Worm (Caenorhabditis elegans) whole organism, young adult: ENCODE results near the gene Y34B4A.7.

Experiments used
- B0336.3 ChIP-seq: fragments of 200-800 bp; sonication (Bioruptor generic); IDR thresholded peaks from 2 replicates; pipeline ENCODE4 v1.3.6; 2022; ENCODE audit warnings: missing genetic modification characterization, missing compliant biosample characterization
- C17E4.6 ChIP-seq: fragments of 200-800 bp; sonication (Bioruptor generic); IDR thresholded peaks from 2 replicates; pipeline ENCODE4 v1.3.6; 2022; ENCODE audit warnings: missing genetic modification reagents, missing genetic modification characterization, missing compliant biosample characterization
- F10E7.11 ChIP-seq: sonication (generic microtip); optimal IDR thresholded peaks from 2 replicates; lab custom pipeline; 2017; ENCODE audit warnings: mild to moderate bottlenecking, missing genetic modification characterization, moderate library complexity, missing compliant biosample characterization
- F33H1.4 ChIP-seq: fragments of 200-800 bp; sonication (Bioruptor generic); IDR thresholded peaks from 2 replicates; pipeline ENCODE4 v1.3.6; 2022; ENCODE audit warnings: missing genetic modification reagents, missing genetic modification characterization, missing compliant biosample characterization
- F37B4.10 ChIP-seq: fragments of 200-800 bp; sonication (Bioruptor generic); IDR thresholded peaks from 2 replicates; pipeline ENCODE4 v1.3.6; 2022; ENCODE audit warnings: missing genetic modification characterization, missing compliant biosample characterization
- F52B5.7 ChIP-seq: sonication (generic microtip); optimal IDR thresholded peaks from 2 replicates; lab custom pipeline; 2016; ENCODE audit warnings: mild to moderate bottlenecking, missing genetic modification characterization, missing compliant biosample characterization
- F55B11.4 ChIP-seq: sonication (generic microtip); optimal IDR thresholded peaks from 2 replicates; lab custom pipeline; 2016; ENCODE audit warnings: missing compliant biosample characterization, missing genetic modification characterization, borderline replicate concordance; ENCODE audit not compliant: insufficient read depth
- K11D2.4 ChIP-seq: fragments of 200-800 bp; sonication (Bioruptor generic); IDR thresholded peaks from 2 replicates; pipeline ENCODE4 v1.3.6; 2022; ENCODE audit warnings: missing genetic modification reagents, missing genetic modification characterization, missing compliant biosample characterization
- T26A5.8 ChIP-seq: sonication (generic microtip); optimal IDR thresholded peaks from 2 replicates; lab custom pipeline; 2016; ENCODE audit warnings: missing genetic modification characterization, missing compliant biosample characterization
- Y53F4B.3 ChIP-seq: fragments of 200-800 bp; sonication (Bioruptor generic); IDR thresholded peaks from 2 replicates; pipeline ENCODE4 v1.3.6; 2022; ENCODE audit warnings: missing genetic modification reagents, missing genetic modification characterization, missing compliant biosample characterization
- akir-1 ChIP-seq: fragments of 200-800 bp; sonication (Bioruptor generic); optimal IDR thresholded peaks from 2 replicates; lab custom pipeline; 2018; ENCODE audit warnings: mild to moderate bottlenecking, missing genetic modification characterization, moderate library complexity, missing compliant biosample characterization
- ama-1 ChIP-seq, 3 experiments: fragments of 150-350 bp in 1 of 3; sonication (generic microtip) in 2 of 3; optimal IDR thresholded peaks; 2 replicates each; lab custom pipeline; 2014 to 2018; ENCODE audit warnings: missing biosample characterization in 2 of 3, missing genetic modification characterization in 2 of 3, missing genetic modification reagents in 2 of 3
- aptf-3 ChIP-seq: fragments of 200-800 bp; sonication (Bioruptor generic); IDR thresholded peaks from 2 replicates; pipeline ENCODE4 v1.3.6; 2022; ENCODE audit warnings: missing genetic modification characterization, missing compliant biosample characterization
- attf-3 ChIP-seq: fragments of 200-800 bp; sonication (Bioruptor generic); conservative IDR thresholded peaks from 2 replicates; pipeline ENCODE4 v1.3.6; 2022; ENCODE audit warnings: missing genetic modification reagents, missing genetic modification characterization, missing compliant biosample characterization
- cebp-1 ChIP-seq, 2 experiments: fragments of 200-800 bp in 1 of 2; sonication (Bioruptor generic) in 1 of 2; sonication (generic microtip) in 1 of 2; IDR thresholded peaks in 1 of 2; optimal IDR thresholded peaks in 1 of 2; 2 replicates each; pipeline versions ENCODE4 v1.3.6 to Lab custom; 2017 to 2022; ENCODE audit warnings: missing compliant biosample characterization in 2 of 2, missing genetic modification characterization in 2 of 2, mild to moderate bottlenecking in 1 of 2, missing genetic modification reagents in 1 of 2, moderate library complexity in 1 of 2
- cebp-2 ChIP-seq: fragments of 200-800 bp; sonication (Bioruptor generic); IDR thresholded peaks from 2 replicates; pipeline ENCODE4 v1.3.6; 2022; ENCODE audit warnings: missing genetic modification characterization, missing compliant biosample characterization
- ceh-27 ChIP-seq: fragments of 200-800 bp; sonication (Bioruptor generic); optimal IDR thresholded peaks from 2 replicates; lab custom pipeline; 2018; ENCODE audit warnings: mild to moderate bottlenecking, missing genetic modification characterization, moderate library complexity, missing compliant biosample characterization
- ceh-79 ChIP-seq: sonication (generic microtip); optimal IDR thresholded peaks from 2 replicates; lab custom pipeline; 2017; ENCODE audit warnings: mild to moderate bottlenecking, missing genetic modification characterization, missing compliant biosample characterization
- ceh-91 ChIP-seq: fragments of 200-800 bp; sonication (Bioruptor generic); IDR thresholded peaks from 2 replicates; pipeline ENCODE4 v1.3.6; 2022; ENCODE audit warnings: missing genetic modification reagents, missing genetic modification characterization, missing compliant biosample characterization
- die-1 ChIP-seq: sonication (generic microtip); optimal IDR thresholded peaks from 2 replicates; lab custom pipeline; 2016; ENCODE audit warnings: missing genotype, mild to moderate bottlenecking, missing genetic modification characterization, missing compliant biosample characterization
- dpl-1 ChIP-seq: fragments of 150-350 bp; optimal IDR thresholded peaks from 2 replicates; lab custom pipeline; 2014; ENCODE audit warnings: missing biosample characterization, missing genetic modification reagents, missing genetic modification characterization
- egl-44 ChIP-seq: fragments of 200-800 bp; sonication (Bioruptor generic); IDR thresholded peaks from 2 replicates; pipeline ENCODE4 v1.3.6; 2022; ENCODE audit warnings: missing genetic modification reagents, missing genetic modification characterization, missing compliant biosample characterization
- ets-4 ChIP-seq: fragments of 200-800 bp; sonication (Bioruptor generic); optimal IDR thresholded peaks from 2 replicates; lab custom pipeline; 2018; ENCODE audit warnings: mild to moderate bottlenecking, missing genetic modification characterization, missing compliant biosample characterization
- fkh-3 ChIP-seq: sonication (generic microtip); optimal IDR thresholded peaks from 2 replicates; lab custom pipeline; 2016; ENCODE audit warnings: mild to moderate bottlenecking, missing genetic modification characterization, missing compliant biosample characterization
- hmg-20 ChIP-seq: fragments of 200-800 bp; sonication (Bioruptor generic); IDR thresholded peaks from 2 replicates; pipeline ENCODE4 v1.3.6; 2022; ENCODE audit warnings: missing genetic modification reagents, missing genetic modification characterization, missing compliant biosample characterization
- lag-1 ChIP-seq: fragments of 200-800 bp; sonication (Bioruptor generic); IDR thresholded peaks from 2 replicates; pipeline ENCODE4 v1.3.6; 2022; ENCODE audit warnings: missing genetic modification reagents, missing genetic modification characterization, missing compliant biosample characterization
- let-607 ChIP-seq, 2 experiments: fragments of 200-800 bp in 1 of 2; sonication (Bioruptor generic) in 1 of 2; sonication (generic microtip) in 1 of 2; optimal IDR thresholded peaks; 2 replicates each; lab custom pipeline; 2016 to 2018; ENCODE audit warnings: mild to moderate bottlenecking in 2 of 2, missing compliant biosample characterization in 2 of 2, missing genetic modification characterization in 2 of 2, moderate library complexity in 2 of 2, missing genotype in 1 of 2
- lin-54 ChIP-seq: fragments of 200-800 bp; sonication (Bioruptor generic); optimal IDR thresholded peaks from 2 replicates; lab custom pipeline; 2018; ENCODE audit warnings: mild to moderate bottlenecking, missing genetic modification characterization, missing compliant biosample characterization
- lsl-1 ChIP-seq: fragments of 200-800 bp; sonication (Bioruptor generic); optimal IDR thresholded peaks from 2 replicates; lab custom pipeline; 2018; ENCODE audit warnings: mild to moderate bottlenecking, missing genetic modification characterization, moderate library complexity, missing compliant biosample characterization
- madf-3 ChIP-seq: fragments of 200-800 bp; sonication (Bioruptor generic); IDR thresholded peaks from 2 replicates; pipeline ENCODE4 v1.3.6; 2022; ENCODE audit warnings: missing genetic modification reagents, missing genetic modification characterization, missing compliant biosample characterization
- mcd-1 ChIP-seq: fragments of 200-800 bp; sonication (Bioruptor generic); IDR thresholded peaks from 2 replicates; pipeline ENCODE4 v1.3.6; 2022; ENCODE audit warnings: missing genetic modification reagents, missing genetic modification characterization, missing compliant biosample characterization
- mel-28 ChIP-seq: sonication (generic microtip); optimal IDR thresholded peaks from 2 replicates; lab custom pipeline; 2016; ENCODE audit warnings: borderline replicate concordance, mild to moderate bottlenecking, missing genetic modification characterization, missing compliant biosample characterization
- nfya-2 ChIP-seq: fragments of 200-800 bp; sonication (Bioruptor generic); IDR thresholded peaks from 2 replicates; pipeline ENCODE4 v1.3.6; 2022; ENCODE audit warnings: missing genetic modification reagents, missing genetic modification characterization, missing compliant biosample characterization
- nfyb-1 ChIP-seq: fragments of 200-800 bp; sonication (Bioruptor generic); IDR thresholded peaks from 2 replicates; pipeline ENCODE4 v1.3.6; 2022; ENCODE audit warnings: missing genetic modification reagents, missing genetic modification characterization, missing compliant biosample characterization
- nhr-120 ChIP-seq: fragments of 200-800 bp; sonication (Bioruptor generic); IDR thresholded peaks from 2 replicates; pipeline ENCODE4 v1.3.6; 2022; ENCODE audit warnings: missing genetic modification characterization, missing compliant biosample characterization
- nhr-90 ChIP-seq: sonication (generic microtip); optimal IDR thresholded peaks from 2 replicates; lab custom pipeline; 2016; ENCODE audit warnings: missing genotype, mild to moderate bottlenecking, missing genetic modification characterization, missing compliant biosample characterization
- pbrm-1 ChIP-seq: fragments of 200-800 bp; sonication (Bioruptor generic); IDR thresholded peaks from 2 replicates; pipeline ENCODE4 v1.3.6; 2022; ENCODE audit warnings: missing genetic modification reagents, missing genetic modification characterization, missing compliant biosample characterization
- pha-4 ChIP-seq: fragments of 150-350 bp; sonication (generic microtip); optimal IDR thresholded peaks from 2 replicates; lab custom pipeline; 2014; ENCODE audit warnings: missing biosample characterization, missing genetic modification reagents, missing genetic modification characterization
- rcor-1 ChIP-seq: fragments of 200-800 bp; sonication (Bioruptor generic); IDR thresholded peaks from 2 replicates; pipeline ENCODE4 v1.3.6; 2022; ENCODE audit warnings: missing genetic modification reagents, missing genetic modification characterization, missing compliant biosample characterization
- repo-1 ChIP-seq: sonication (generic microtip); optimal IDR thresholded peaks from 2 replicates; lab custom pipeline; 2017; ENCODE audit warnings: mild to moderate bottlenecking, missing genetic modification characterization, missing compliant biosample characterization
- sdz-38 ChIP-seq: sonication (generic microtip); optimal IDR thresholded peaks from 2 replicates; lab custom pipeline; 2016; ENCODE audit warnings: missing genotype, missing genetic modification characterization, missing compliant biosample characterization
- snpc-1.3 ChIP-seq: sonication (generic microtip); optimal IDR thresholded peaks from 2 replicates; lab custom pipeline; 2017; ENCODE audit warnings: missing genetic modification characterization, mild to moderate bottlenecking, missing compliant biosample characterization, antibody characterized with exemption, moderate library complexity, missing genotype, missing genetic modification reagents; ENCODE audit not compliant: insufficient read depth
- snpc-4 ChIP-seq, 5 experiments: fragments of 150-350 bp in 1 of 5; sonication (generic microtip) in 4 of 5; optimal IDR thresholded peaks; 2 replicates each; lab custom pipeline; 2014 to 2018; ENCODE audit warnings: missing genetic modification characterization in 5 of 5, missing biosample characterization in 3 of 5, antibody characterized with exemption in 2 of 5, mild to moderate bottlenecking in 2 of 5, missing compliant biosample characterization in 2 of 5, missing genotype in 2 of 5, moderate library complexity in 2 of 5, missing genetic modification reagents in 1 of 5
- sptf-2 ChIP-seq: fragments of 200-800 bp; sonication (Bioruptor generic); optimal IDR thresholded peaks from 2 replicates; lab custom pipeline; 2018; ENCODE audit warnings: mild to moderate bottlenecking, missing genetic modification characterization, missing compliant biosample characterization
- tbp1 ChIP-seq: fragments of 200-800 bp; sonication (Bioruptor generic); optimal IDR thresholded peaks from 2 replicates; lab custom pipeline; 2018; ENCODE audit warnings: mild to moderate bottlenecking, missing genetic modification characterization, missing compliant biosample characterization
- ztf-18 ChIP-seq: sonication (generic microtip); optimal IDR thresholded peaks from 2 replicates; lab custom pipeline; 2016; ENCODE audit warnings: missing genotype, mild to moderate bottlenecking, missing genetic modification characterization, missing compliant biosample characterization

The Y34B4A.7 gene

ce11 chrX:5248754-5249153 lies 4.6 kb downstream of the Y34B4A.7 start:
- TF ChIP-seq fkh-3 (tag; lab: Kevin White, UChicago) = no peak
- no peak for TF ChIP-seq nfya-2
- TF ChIP-seq nfyb-1 = no peak
- no peak for TF ChIP-seq F55B11.4 (tag; lab: Kevin White, UChicago)
- no peak for TF ChIP-seq cebp-1 (GFP tag; IDR thresholded peaks at IDR 0.05; lab: Robert Waterston, UW)
- no peak for TF ChIP-seq cebp-1 (tag; optimal IDR thresholded peaks at IDR 0.05; lab: Kevin White, UChicago)
- TF ChIP-seq ztf-18 (tag; lab: Kevin White, UChicago) = no peak
- TF ChIP-seq F33H1.4 = no peak
- no peak for TF ChIP-seq mel-28 (tag; lab: Kevin White, UChicago)
- TF ChIP-seq F37B4.10 (GFP tag; lab: Robert Waterston, UW) = no peak
- no peak for TF ChIP-seq die-1 (tag; lab: Kevin White, UChicago)
- TF ChIP-seq let-607 (tag; optimal IDR thresholded peaks at IDR 0.05; lab: Kevin White, UChicago) = no peak
- TF ChIP-seq lin-54 (GFP tag; lab: Kevin White, UChicago) = no peak
- TF ChIP-seq K11D2.4 (GFP tag; lab: Robert Waterston, UW) = no peak
- TF ChIP-seq repo-1 (tag; lab: Kevin White, UChicago) = no peak
- no peak for TF ChIP-seq nhr-120 (GFP tag; lab: Robert Waterston, UW)
- no peak for TF ChIP-seq mcd-1
- no peak for TF ChIP-seq sptf-2 (GFP tag; lab: Kevin White, UChicago)
- no peak for TF ChIP-seq C17E4.6

ce11 chrX:5249603-5250002 lies 5.5 kb downstream of the Y34B4A.7 start, which contains the start of gene Y34B4A.10:
Y34B4A.10 (plus strand) TSS chrX:5249903.
- TF ChIP-seq ceh-27 (no peak), T26A5.8 (tag; lab: Kevin White, UChicago) (no peak), F10E7.11 (tag; lab: Kevin White, UChicago) (no peak), tbp1 (no peak), nhr-90 (tag; lab: Kevin White, UChicago) (no peak), pha-4 (no peak), sdz-38 (no peak), ceh-79 (tag; lab: Kevin White, UChicago) (no peak), aptf-3 (GFP tag; lab: Robert Waterston, UW) (no peak), fkh-3 (tag; lab: Kevin White, UChicago) (no peak), Y53F4B.3 (GFP tag; lab: Robert Waterston, UW) (no peak), ztf-18 (tag; lab: Kevin White, UChicago) (no peak), snpc-4 (GFP tag; optimal IDR thresholded peaks at IDR 0.05; lab: Kevin White, UChicago) (no peak), snpc-4 (tag; optimal IDR thresholded peaks at IDR 0.05; lab: Kevin White, UChicago) (no peak), B0336.3 (no peak), lag-1 (GFP tag; lab: Robert Waterston, UW) (no peak), ama-1 (optimal IDR thresholded peaks at IDR 0.05; lab: Kevin White, UChicago) (no peak), ama-1 (GFP tag; optimal IDR thresholded peaks at IDR 0.05; lab: Kevin White, UChicago) (no peak)

- TF ChIP-seq cebp-2 (GFP tag; lab: Robert Waterston, UW) (no peak), hmg-20 (GFP tag; lab: Robert Waterston, UW) (no peak), madf-3 (no peak), let-607 (tag; optimal IDR thresholded peaks at IDR 0.05; lab: Kevin White, UChicago) (peak in 1 of 2 experiments; percentile 7), fkh-3 (tag; lab: Kevin White, UChicago) (no peak), attf-3 (GFP tag; lab: Robert Waterston, UW) (no peak), rcor-1 (no peak), snpc-1.3 (tag; lab: Kevin White, UChicago) (no peak), akir-1 (GFP tag; lab: Kevin White, UChicago) (no peak), pbrm-1 (no peak), ets-4 (GFP tag; lab: Kevin White, UChicago) (peak; percentile 8), F52B5.7 (no peak), B0336.3 (no peak), tbp1 (peak; percentile 6), lsl-1 (no peak), egl-44 (GFP tag; lab: Robert Waterston, UW) (no peak), K11D2.4 (GFP tag; lab: Robert Waterston, UW) (no peak), dpl-1 (GFP tag; lab: Kevin White, UChicago) (no peak), ceh-91 (GFP tag; lab: Robert Waterston, UW) (no peak)
Observed at ce11 chrX:5252798-5253197, 8.7 kb downstream of the Y34B4A.7 start, which contains the start of gene nspg-14. nspg-14 (plus strand) TSS chrX:5253047.
